Fruit fly (Drosophila melanogaster): Measurements from ENCODE around the gene SrpRbeta.

The SrpRbeta gene

dm6 chr3L:8693558-8694502, 26.2 kb downstream of the SrpRbeta start:
- peak; percentile 47 for TF ChIP-seq CG14655 (GFP tag; optimal IDR thresholded peaks at IDR 0.05)
- peak; percentile 76 for TF ChIP-seq Ets98B (GFP tag; IDR thresholded peaks at IDR 0.05)
- TF ChIP-seq CG17806 (tag; optimal IDR thresholded peaks at IDR 0.05), result no peak
- peak; percentile 74 for TF ChIP-seq CG12605 (GFP tag; IDR thresholded peaks at IDR 0.05)
- TF ChIP-seq fd96Ca (GFP tag; IDR thresholded peaks at IDR 0.05), result peak; percentile 64; the same call in 2 of the 3 replicates
- no peak for TF ChIP-seq gl (tag; optimal IDR thresholded peaks at IDR 0.05)
- no peak for TF ChIP-seq CG34367 (tag; optimal IDR thresholded peaks at IDR 0.05)
- TF ChIP-seq CG10348 (GFP tag; IDR thresholded peaks at IDR 0.05), result no peak
- TF ChIP-seq CG32121 (GFP tag; IDR thresholded peaks at IDR 0.05), result peak; percentile 62; the same call in 1 of the 2 replicates
- no peak for TF ChIP-seq Pif1B (GFP tag; optimal IDR thresholded peaks at IDR 0.05)
- TF ChIP-seq CG9948 (tag; optimal IDR thresholded peaks at IDR 0.05), result no peak
- TF ChIP-seq rn (GFP tag; IDR thresholded peaks at IDR 0.05), result 0 out of 2 replicates have a peak, but pooled peaks have one; percentile 24
- peak; percentile 69; the same call in 2 of the 3 replicates for TF ChIP-seq CG4496 (GFP tag; IDR thresholded peaks at IDR 0.05)
- TF ChIP-seq CG8301 (tag; optimal IDR thresholded peaks at IDR 0.05), result peak; percentile 36

dm6 chr3L:8691891-8692874, 27.8 kb downstream of the SrpRbeta start:
- TF ChIP-seq CG10348 (GFP tag; IDR thresholded peaks at IDR 0.05) (no peak), Pif1B (GFP tag; optimal IDR thresholded peaks at IDR 0.05) (no peak), gl (tag; optimal IDR thresholded peaks at IDR 0.05) (peak; percentile 81), CG4496 (GFP tag; IDR thresholded peaks at IDR 0.05) (peak; percentile 66), Ets98B (GFP tag; IDR thresholded peaks at IDR 0.05) (peak; percentile 48), rn (GFP tag; IDR thresholded peaks at IDR 0.05) (0 out of 2 replicates have a peak, but pooled peaks have one; percentile 11), CG14655 (GFP tag; optimal IDR thresholded peaks at IDR 0.05) (peak; percentile 56), CG32121 (GFP tag; IDR thresholded peaks at IDR 0.05) (no peak), CG17806 (tag; optimal IDR thresholded peaks at IDR 0.05) (peak; percentile 9), CG34367 (tag; optimal IDR thresholded peaks at IDR 0.05) (peak; percentile 8), EcR (GFP tag; optimal IDR thresholded peaks at IDR 0.05) (peak; percentile 75), CG13204 (GFP tag; optimal IDR thresholded peaks at IDR 0.05) (peak; percentile 64), CG8301 (tag; optimal IDR thresholded peaks at IDR 0.05) (peak; percentile 11), CG8159 (tag; optimal IDR thresholded peaks at IDR 0.05) (peak; percentile 59), Snoo (tag; optimal IDR thresholded peaks at IDR 0.05) (peak; percentile 48), CG9948 (tag; optimal IDR thresholded peaks at IDR 0.05) (peak; percentile 35), D1 (tag; optimal IDR thresholded peaks at IDR 0.05) (peak; percentile 26), CG12605 (GFP tag; IDR thresholded peaks at IDR 0.05) (peak; percentile 46), fd96Ca (GFP tag; IDR thresholded peaks at IDR 0.05) (peak; percentile 57; the same call in 1 of the 3 replicates), CG15710 (tag; optimal IDR thresholded peaks at IDR 0.05) (peak; percentile 50), Pif1A (GFP tag; optimal IDR thresholded peaks at IDR 0.05) (peak; percentile 11)

DNA sequence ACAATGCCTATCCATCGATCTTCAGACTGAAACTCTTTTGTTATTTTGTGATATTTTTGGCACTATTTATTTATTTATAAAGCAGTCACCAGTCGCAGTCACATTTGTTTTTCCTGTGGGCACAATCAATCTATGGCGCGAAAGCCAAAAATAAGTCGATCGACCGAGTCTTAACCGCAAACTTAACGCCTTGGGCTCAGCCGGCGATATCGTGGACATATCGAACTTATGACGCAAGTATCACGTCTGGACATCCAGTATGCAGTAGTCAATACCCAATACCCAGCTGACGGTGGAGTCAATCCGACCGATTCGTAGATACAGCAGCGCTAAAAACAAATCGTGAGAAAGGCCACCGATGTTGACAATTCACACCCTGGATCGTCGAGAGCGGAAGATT, 29.4 kb downstream of the SrpRbeta start:
- no peak for TF ChIP-seq rn (GFP tag; IDR thresholded peaks at IDR 0.05)
- TF ChIP-seq CG14655 (GFP tag; optimal IDR thresholded peaks at IDR 0.05), result no peak
- no peak for TF ChIP-seq CG9948 (tag; optimal IDR thresholded peaks at IDR 0.05)
- TF ChIP-seq Snoo (tag; optimal IDR thresholded peaks at IDR 0.05), result no peak
- no peak for TF ChIP-seq CG12605 (GFP tag; IDR thresholded peaks at IDR 0.05)
- TF ChIP-seq CG8301 (tag; optimal IDR thresholded peaks at IDR 0.05), result no peak
- TF ChIP-seq Ets98B (GFP tag; IDR thresholded peaks at IDR 0.05), result no peak
- TF ChIP-seq Pif1B (GFP tag; optimal IDR thresholded peaks at IDR 0.05), result no peak
- TF ChIP-seq CG13204 (GFP tag; optimal IDR thresholded peaks at IDR 0.05), result no peak
- no peak for TF ChIP-seq CG10348 (GFP tag; IDR thresholded peaks at IDR 0.05)
- no peak for TF ChIP-seq EcR (GFP tag; optimal IDR thresholded peaks at IDR 0.05)
- TF ChIP-seq gl (tag; optimal IDR thresholded peaks at IDR 0.05), result no peak
- TF ChIP-seq fd96Ca (GFP tag; IDR thresholded peaks at IDR 0.05), result no peak
- no peak for TF ChIP-seq Pif1A (GFP tag; optimal IDR thresholded peaks at IDR 0.05)
- TF ChIP-seq CG34367 (tag; optimal IDR thresholded peaks at IDR 0.05), result no peak

dm6 chr3L:8689675-8690074, 30.4 kb downstream of the SrpRbeta start:
- TF ChIP-seq CG14655 (GFP tag; optimal IDR thresholded peaks at IDR 0.05), result no peak
- TF ChIP-seq CG9948 (tag; optimal IDR thresholded peaks at IDR 0.05), result no peak
- no peak for TF ChIP-seq CG32121 (GFP tag; IDR thresholded peaks at IDR 0.05)
- TF ChIP-seq CG17806 (tag; optimal IDR thresholded peaks at IDR 0.05), result no peak
- TF ChIP-seq gl (tag; optimal IDR thresholded peaks at IDR 0.05), result no peak
- TF ChIP-seq Snoo (tag; optimal IDR thresholded peaks at IDR 0.05), result no peak
- TF ChIP-seq CG10348 (GFP tag; IDR thresholded peaks at IDR 0.05), result no peak
- no peak for TF ChIP-seq rn (GFP tag; IDR thresholded peaks at IDR 0.05)
- no peak for TF ChIP-seq fd96Ca (GFP tag; IDR thresholded peaks at IDR 0.05)
- TF ChIP-seq CG8301 (tag; optimal IDR thresholded peaks at IDR 0.05), result no peak
- TF ChIP-seq CG12605 (GFP tag; IDR thresholded peaks at IDR 0.05), result no peak
- TF ChIP-seq CG4496 (GFP tag; IDR thresholded peaks at IDR 0.05), result no peak
- no peak for TF ChIP-seq CG34367 (tag; optimal IDR thresholded peaks at IDR 0.05)
- no peak for TF ChIP-seq CG13204 (GFP tag; optimal IDR thresholded peaks at IDR 0.05)
- no peak for TF ChIP-seq D1 (tag; optimal IDR thresholded peaks at IDR 0.05)
